Fruit fly (Drosophila melanogaster): Measurements from ENCODE around the gene ssp2.

ssp2 gene

DNA sequence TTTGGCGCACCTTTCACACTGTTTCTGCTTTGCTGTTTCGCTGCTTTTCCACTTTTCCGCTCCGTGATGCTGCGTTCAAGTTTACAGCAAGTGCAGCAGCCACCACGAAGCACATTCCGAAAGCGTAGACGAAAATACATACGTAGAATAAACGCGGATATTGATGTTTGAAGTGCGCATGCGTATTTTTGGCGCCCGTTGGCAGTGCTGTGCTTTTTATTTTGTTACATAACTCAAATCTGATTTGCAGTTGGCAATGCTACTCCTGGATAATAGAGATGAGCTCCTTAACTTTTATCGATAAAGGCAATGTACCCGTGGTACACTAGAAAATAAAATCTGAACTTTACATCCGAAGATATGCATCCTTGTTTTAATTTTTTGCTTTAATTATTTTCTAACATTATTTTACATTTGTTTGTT lies 41.7 kb downstream of the ssp2 start (continued):
- TF ChIP-seq Scr (GFP tag; IDR thresholded peaks at IDR 0.05; ENCODE audit: partially characterized antibody) = no peak
- peak; percentile 7; the same call in 1 of the 2 replicates for TF ChIP-seq vvl (GFP tag; IDR thresholded peaks at IDR 0.05)
- no peak for TF ChIP-seq fru (optimal IDR thresholded peaks at IDR 0.05)
- TF ChIP-seq Awh (GFP tag; IDR thresholded peaks at IDR 0.05) = no peak
- TF ChIP-seq Sry-β (GFP tag; optimal IDR thresholded peaks at IDR 0.05) = no peak
- peak; percentile 17; the same call in 1 of the 2 replicates for TF ChIP-seq CG10366 (GFP tag; IDR thresholded peaks at IDR 0.05)
- no peak for TF ChIP-seq cad (GFP tag; optimal IDR thresholded peaks at IDR 0.05)
- no peak for TF ChIP-seq HLHmδ (GFP tag; optimal IDR thresholded peaks at IDR 0.05)
- no peak for TF ChIP-seq H2.0 (GFP tag; IDR thresholded peaks at IDR 0.05)
- no peak for TF ChIP-seq usp (GFP tag; optimal IDR thresholded peaks at IDR 0.05)
- TF ChIP-seq Elba2 (GFP tag; optimal IDR thresholded peaks at IDR 0.05) = no peak
- TF ChIP-seq run (tag; optimal IDR thresholded peaks at IDR 0.05) = no peak
- 0 out of 3 replicates have a peak, but pooled peaks have one; percentile 18 for TF ChIP-seq tgo (GFP tag; IDR thresholded peaks at IDR 0.05)
- TF ChIP-seq CG31441 (GFP tag; IDR thresholded peaks at IDR 0.05) = no peak
- TF ChIP-seq Mrtf (GFP tag; IDR thresholded peaks at IDR 0.05) = no peak
- no peak for TF ChIP-seq CG10321 (GFP tag; IDR thresholded peaks at IDR 0.05)
- no peak for TF ChIP-seq dmrt11E (tag; optimal IDR thresholded peaks at IDR 0.05)
- no peak for TF ChIP-seq scrt (GFP tag; optimal IDR thresholded peaks at IDR 0.05)
- no peak for TF ChIP-seq CG15601 (tag; optimal IDR thresholded peaks at IDR 0.05)
- no peak for TF ChIP-seq Atf-2 (GFP tag; optimal IDR thresholded peaks at IDR 0.05)
- no peak for TF ChIP-seq crc (GFP tag; optimal IDR thresholded peaks at IDR 0.05)
- TF ChIP-seq Mad (GFP tag; optimal IDR thresholded peaks at IDR 0.05) = no peak
- TF ChIP-seq CG9215 (GFP tag; IDR thresholded peaks at IDR 0.05) = peak; percentile 95
- TF ChIP-seq row (GFP tag; IDR thresholded peaks at IDR 0.05) = peak; percentile 67
- 0 out of 2 replicates have a peak, but pooled peaks have one; percentile 21 for TF ChIP-seq tna (GFP tag; IDR thresholded peaks at IDR 0.05; ENCODE audit: partially characterized antibody)
- TF ChIP-seq HHEX (GFP tag; optimal IDR thresholded peaks at IDR 0.05) = no peak
- TF ChIP-seq CG6175 (GFP tag; IDR thresholded peaks at IDR 0.05) = no peak
- TF ChIP-seq Spps (tag; optimal IDR thresholded peaks at IDR 0.05) = no peak
- no peak for TF ChIP-seq Dbx (GFP tag; IDR thresholded peaks at IDR 0.05)
- 0 out of 3 replicates have a peak, but pooled peaks have one; percentile 25 for TF ChIP-seq zfh1 (GFP tag; IDR thresholded peaks at IDR 0.05)
- no peak for TF ChIP-seq slp2 (GFP tag; optimal IDR thresholded peaks at IDR 0.05)
- peak; percentile 94 for TF ChIP-seq ewg (GFP tag; optimal IDR thresholded peaks at IDR 0.05)
- TF ChIP-seq Kr (GFP tag; optimal IDR thresholded peaks at IDR 0.05) = no peak
- no peak for TF ChIP-seq Dll (GFP tag; IDR thresholded peaks at IDR 0.05; ENCODE audit: partially characterized antibody)
- TF ChIP-seq nerfin-1 (tag; optimal IDR thresholded peaks at IDR 0.05) = peak; percentile 38
- TF ChIP-seq sob (GFP tag; IDR thresholded peaks at IDR 0.05) = peak; percentile 29; the same call in 1 of the 2 replicates
- no peak for TF ChIP-seq CG10543 (GFP tag; optimal IDR thresholded peaks at IDR 0.05)
- TF ChIP-seq CG11695 (GFP tag; IDR thresholded peaks at IDR 0.05) = peak; percentile 39; the same call in 1 of the 3 replicates
- TF ChIP-seq Dp (GFP tag; optimal IDR thresholded peaks at IDR 0.05) = peak; percentile 14
- TF ChIP-seq chinmo (GFP tag; IDR thresholded peaks at IDR 0.05; ENCODE audit: partially characterized antibody) = peak; percentile 88; the same call in 2 of the 4 replicates
- no peak for TF ChIP-seq CG1602 (GFP tag; optimal IDR thresholded peaks at IDR 0.05)
- peak; percentile 45 for TF ChIP-seq CG2120 (GFP tag; optimal IDR thresholded peaks at IDR 0.05)
- no peak for TF ChIP-seq CG9727 (GFP tag; optimal IDR thresholded peaks at IDR 0.05)
- TF ChIP-seq Xrp1 (GFP tag; IDR thresholded peaks at IDR 0.05) = no peak
- no peak for TF ChIP-seq Rfx (GFP tag; IDR thresholded peaks at IDR 0.05)
- no peak for TF ChIP-seq CG10209 (GFP tag; optimal IDR thresholded peaks at IDR 0.05)
- TF ChIP-seq CG12071 (GFP tag; optimal IDR thresholded peaks at IDR 0.05) = no peak
- TF ChIP-seq CG10959 (GFP tag; IDR thresholded peaks at IDR 0.05) = no peak
- TF ChIP-seq CG2202 (tag; optimal IDR thresholded peaks at IDR 0.05) = no peak
- TF ChIP-seq Max (GFP tag; optimal IDR thresholded peaks at IDR 0.05) = no peak
- no peak for TF ChIP-seq CoRest (tag; optimal IDR thresholded peaks at IDR 0.05)
- no peak for TF ChIP-seq Sin3A (optimal IDR thresholded peaks at IDR 0.05)
